Worm (Caenorhabditis elegans) whole organism, young adult: Measurements from ENCODE around the gene F31E8.4.

Experiments used
- B0336.3 ChIP-seq: fragments of 200-800 bp; sonication (Bioruptor generic); IDR thresholded peaks from 2 replicates; pipeline ENCODE4 v1.3.6; 2022; ENCODE audit warnings: missing genetic modification characterization, missing compliant biosample characterization
- C06A6.2 ChIP-seq: fragments of 200-800 bp; sonication (Bioruptor generic); conservative IDR thresholded peaks from 2 replicates; pipeline ENCODE4 v1.3.6; 2022; ENCODE audit warnings: missing genetic modification characterization, missing compliant biosample characterization
- F22D6.2 ChIP-seq: sonication (generic microtip); optimal IDR thresholded peaks from 2 replicates; lab custom pipeline; 2016; ENCODE audit warnings: mild to moderate bottlenecking, missing genetic modification characterization, missing compliant biosample characterization
- F23B12.7 ChIP-seq: sonication (generic microtip); optimal IDR thresholded peaks from 2 replicates; lab custom pipeline; 2017; ENCODE audit warnings: missing genetic modification characterization, mild to moderate bottlenecking, missing compliant biosample characterization, antibody characterized with exemption, moderate library complexity; ENCODE audit not compliant: insufficient read depth
- K11D2.4 ChIP-seq: fragments of 200-800 bp; sonication (Bioruptor generic); IDR thresholded peaks from 2 replicates; pipeline ENCODE4 v1.3.6; 2022; ENCODE audit warnings: missing genetic modification reagents, missing genetic modification characterization, missing compliant biosample characterization
- T07F8.4 ChIP-seq: sonication (generic microtip); optimal IDR thresholded peaks from 2 replicates; lab custom pipeline; 2016; ENCODE audit warnings: mild to moderate bottlenecking, missing genetic modification characterization, moderate library complexity, missing compliant biosample characterization
- Y95B8A.8 ChIP-seq: fragments of 200-800 bp; sonication (Bioruptor generic); IDR thresholded peaks from 2 replicates; pipeline ENCODE4 v1.3.6; 2022; ENCODE audit warnings: missing genetic modification reagents, missing genetic modification characterization, missing compliant biosample characterization
- akir-1 ChIP-seq: fragments of 200-800 bp; sonication (Bioruptor generic); optimal IDR thresholded peaks from 2 replicates; lab custom pipeline; 2018; ENCODE audit warnings: mild to moderate bottlenecking, missing genetic modification characterization, moderate library complexity, missing compliant biosample characterization
- atf-7 ChIP-seq: sonication (generic microtip); optimal IDR thresholded peaks from 2 replicates; lab custom pipeline; 2017; ENCODE audit warnings: mild to moderate bottlenecking, missing genetic modification characterization, missing compliant biosample characterization
- attf-5 ChIP-seq: fragments of 200-800 bp; sonication (Bioruptor generic); optimal IDR thresholded peaks from 2 replicates; lab custom pipeline; 2018; ENCODE audit warnings: mild to moderate bottlenecking, missing genetic modification characterization, missing compliant biosample characterization
- cebp-1 ChIP-seq, 2 experiments: fragments of 200-800 bp in 1 of 2; sonication (Bioruptor generic) in 1 of 2; sonication (generic microtip) in 1 of 2; IDR thresholded peaks in 1 of 2; optimal IDR thresholded peaks in 1 of 2; 2 replicates each; pipeline versions ENCODE4 v1.3.6 to Lab custom; 2017 to 2022; ENCODE audit warnings: missing compliant biosample characterization in 2 of 2, missing genetic modification characterization in 2 of 2, mild to moderate bottlenecking in 1 of 2, missing genetic modification reagents in 1 of 2, moderate library complexity in 1 of 2
- ceh-100 ChIP-seq: fragments of 200-800 bp; sonication (Bioruptor generic); IDR thresholded peaks from 2 replicates; pipeline ENCODE4 v1.3.6; 2022; ENCODE audit warnings: missing genetic modification reagents, missing genetic modification characterization, missing compliant biosample characterization
- ceh-27 ChIP-seq: fragments of 200-800 bp; sonication (Bioruptor generic); optimal IDR thresholded peaks from 2 replicates; lab custom pipeline; 2018; ENCODE audit warnings: mild to moderate bottlenecking, missing genetic modification characterization, moderate library complexity, missing compliant biosample characterization
- chd-7 ChIP-seq: sonication (generic microtip); optimal IDR thresholded peaks from 2 replicates; lab custom pipeline; 2016; ENCODE audit warnings: mild to moderate bottlenecking, missing genetic modification characterization, moderate library complexity, missing compliant biosample characterization
- die-1 ChIP-seq: sonication (generic microtip); optimal IDR thresholded peaks from 2 replicates; lab custom pipeline; 2016; ENCODE audit warnings: missing genotype, mild to moderate bottlenecking, missing genetic modification characterization, missing compliant biosample characterization
- dox-1 ChIP-seq: fragments of 200-800 bp; sonication (Bioruptor generic); IDR thresholded peaks from 2 replicates; pipeline ENCODE4 v1.3.6; 2022; ENCODE audit warnings: missing genetic modification reagents, missing genetic modification characterization, missing compliant biosample characterization
- egl-44 ChIP-seq: fragments of 200-800 bp; sonication (Bioruptor generic); IDR thresholded peaks from 2 replicates; pipeline ENCODE4 v1.3.6; 2022; ENCODE audit warnings: missing genetic modification reagents, missing genetic modification characterization, missing compliant biosample characterization
- ekl-4 ChIP-seq: fragments of 200-800 bp; sonication (Bioruptor generic); IDR thresholded peaks from 2 replicates; pipeline ENCODE4 v1.3.6; 2022; ENCODE audit warnings: missing genetic modification reagents, missing genetic modification characterization, missing compliant biosample characterization
- ets-4 ChIP-seq: fragments of 200-800 bp; sonication (Bioruptor generic); optimal IDR thresholded peaks from 2 replicates; lab custom pipeline; 2018; ENCODE audit warnings: mild to moderate bottlenecking, missing genetic modification characterization, missing compliant biosample characterization
- fkh-3 ChIP-seq: sonication (generic microtip); optimal IDR thresholded peaks from 2 replicates; lab custom pipeline; 2016; ENCODE audit warnings: mild to moderate bottlenecking, missing genetic modification characterization, missing compliant biosample characterization
- hmg-1.2 ChIP-seq: fragments of 200-800 bp; sonication (Bioruptor generic); IDR thresholded peaks from 2 replicates; pipeline ENCODE4 v1.3.6; 2022; ENCODE audit warnings: missing genetic modification reagents, missing genetic modification characterization, missing compliant biosample characterization
- let-526 ChIP-seq: fragments of 200-800 bp; sonication (Bioruptor generic); IDR thresholded peaks from 2 replicates; pipeline ENCODE4 v1.3.6; 2022; ENCODE audit warnings: missing genetic modification reagents, missing genetic modification characterization, missing compliant biosample characterization
- let-607 ChIP-seq, 2 experiments: fragments of 200-800 bp in 1 of 2; sonication (Bioruptor generic) in 1 of 2; sonication (generic microtip) in 1 of 2; optimal IDR thresholded peaks; 2 replicates each; lab custom pipeline; 2016 to 2018; ENCODE audit warnings: mild to moderate bottlenecking in 2 of 2, missing compliant biosample characterization in 2 of 2, missing genetic modification characterization in 2 of 2, moderate library complexity in 2 of 2, missing genotype in 1 of 2
- lin-26 ChIP-seq: fragments of 200-800 bp; sonication (Bioruptor generic); IDR thresholded peaks from 2 replicates; pipeline ENCODE4 v1.3.6; 2022; ENCODE audit warnings: missing genetic modification reagents, missing genetic modification characterization, missing compliant biosample characterization
- lin-40 ChIP-seq: sonication (generic microtip); optimal IDR thresholded peaks from 2 replicates; lab custom pipeline; 2016; ENCODE audit warnings: missing genetic modification characterization, mild to moderate bottlenecking, missing compliant biosample characterization, missing genotype, missing genetic modification reagents
- lin-54 ChIP-seq: fragments of 200-800 bp; sonication (Bioruptor generic); optimal IDR thresholded peaks from 2 replicates; lab custom pipeline; 2018; ENCODE audit warnings: mild to moderate bottlenecking, missing genetic modification characterization, missing compliant biosample characterization
- lsl-1 ChIP-seq: fragments of 200-800 bp; sonication (Bioruptor generic); optimal IDR thresholded peaks from 2 replicates; lab custom pipeline; 2018; ENCODE audit warnings: mild to moderate bottlenecking, missing genetic modification characterization, moderate library complexity, missing compliant biosample characterization
- madf-10 ChIP-seq: sonication (generic microtip); optimal IDR thresholded peaks from 2 replicates; lab custom pipeline; 2016; ENCODE audit warnings: mild to moderate bottlenecking, missing genetic modification characterization, missing compliant biosample characterization
- madf-3 ChIP-seq: fragments of 200-800 bp; sonication (Bioruptor generic); IDR thresholded peaks from 2 replicates; pipeline ENCODE4 v1.3.6; 2022; ENCODE audit warnings: missing genetic modification reagents, missing genetic modification characterization, missing compliant biosample characterization
- madf-6 ChIP-seq: fragments of 200-800 bp; sonication (Bioruptor generic); IDR thresholded peaks from 2 replicates; pipeline ENCODE4 v1.3.6; 2022; ENCODE audit warnings: missing genetic modification reagents, missing genetic modification characterization, missing compliant biosample characterization
- mcd-1 ChIP-seq: fragments of 200-800 bp; sonication (Bioruptor generic); IDR thresholded peaks from 2 replicates; pipeline ENCODE4 v1.3.6; 2022; ENCODE audit warnings: missing genetic modification reagents, missing genetic modification characterization, missing compliant biosample characterization
- mxl-1 ChIP-seq: sonication (generic microtip); optimal IDR thresholded peaks from 2 replicates; lab custom pipeline; 2016; ENCODE audit warnings: missing genetic modification characterization, missing compliant biosample characterization
- nfyb-1 ChIP-seq: fragments of 200-800 bp; sonication (Bioruptor generic); IDR thresholded peaks from 2 replicates; pipeline ENCODE4 v1.3.6; 2022; ENCODE audit warnings: missing genetic modification reagents, missing genetic modification characterization, missing compliant biosample characterization
- nhr-80 ChIP-seq: sonication (generic microtip); optimal IDR thresholded peaks from 2 replicates; lab custom pipeline; 2016; ENCODE audit warnings: missing genetic modification characterization, missing compliant biosample characterization
- nhr-90 ChIP-seq: sonication (generic microtip); optimal IDR thresholded peaks from 2 replicates; lab custom pipeline; 2016; ENCODE audit warnings: missing genotype, mild to moderate bottlenecking, missing genetic modification characterization, missing compliant biosample characterization
- sea-2 ChIP-seq: fragments of 200-800 bp; sonication (Bioruptor generic); IDR thresholded peaks from 2 replicates; pipeline ENCODE4 v1.3.6; 2022; ENCODE audit warnings: missing genetic modification characterization, missing compliant biosample characterization
- snpc-4 ChIP-seq, 5 experiments: fragments of 150-350 bp in 1 of 5; sonication (generic microtip) in 4 of 5; optimal IDR thresholded peaks; 2 replicates each; lab custom pipeline; 2014 to 2018; ENCODE audit warnings: missing genetic modification characterization in 5 of 5, missing biosample characterization in 3 of 5, antibody characterized with exemption in 2 of 5, mild to moderate bottlenecking in 2 of 5, missing compliant biosample characterization in 2 of 5, missing genotype in 2 of 5, moderate library complexity in 2 of 5, missing genetic modification reagents in 1 of 5
- somi-1 ChIP-seq: fragments of 200-800 bp; sonication (Bioruptor generic); optimal IDR thresholded peaks from 2 replicates; lab custom pipeline; 2018; ENCODE audit warnings: mild to moderate bottlenecking, missing genetic modification characterization, missing compliant biosample characterization
- sptf-2 ChIP-seq: fragments of 200-800 bp; sonication (Bioruptor generic); optimal IDR thresholded peaks from 2 replicates; lab custom pipeline; 2018; ENCODE audit warnings: mild to moderate bottlenecking, missing genetic modification characterization, missing compliant biosample characterization
- tbp1 ChIP-seq: fragments of 200-800 bp; sonication (Bioruptor generic); optimal IDR thresholded peaks from 2 replicates; lab custom pipeline; 2018; ENCODE audit warnings: mild to moderate bottlenecking, missing genetic modification characterization, missing compliant biosample characterization
- tlf-1 ChIP-seq: fragments of 200-800 bp; sonication (Bioruptor generic); optimal IDR thresholded peaks from 2 replicates; lab custom pipeline; 2018; ENCODE audit warnings: mild to moderate bottlenecking, missing genetic modification characterization, missing compliant biosample characterization
- zfh-2 ChIP-seq: fragments of 200-800 bp; sonication (Bioruptor generic); conservative IDR thresholded peaks from 2 replicates; pipeline ENCODE4 v1.3.6; 2022; ENCODE audit warnings: missing genetic modification reagents, missing genetic modification characterization, missing compliant biosample characterization
- ztf-22 ChIP-seq: fragments of 200-800 bp; sonication (Bioruptor generic); optimal IDR thresholded peaks from 2 replicates; lab custom pipeline; 2018; ENCODE audit warnings: mild to moderate bottlenecking, missing genetic modification characterization, moderate library complexity, missing compliant biosample characterization
- ztf-3 ChIP-seq: fragments of 200-800 bp; sonication (Bioruptor generic); optimal IDR thresholded peaks from 2 replicates; lab custom pipeline; 2018; ENCODE audit warnings: mild to moderate bottlenecking, missing genetic modification characterization, missing compliant biosample characterization

F31E8.4 gene

ce11 chrII:6843211-6843610, 43.3 kb upstream of the F31E8.4 start:
- TF ChIP-seq ceh-100: 0 out of 2 replicates have a peak, but pooled peaks have one; percentile 1
- no peak for TF ChIP-seq fkh-3 (tag; lab: Kevin White, UChicago)

DNA sequence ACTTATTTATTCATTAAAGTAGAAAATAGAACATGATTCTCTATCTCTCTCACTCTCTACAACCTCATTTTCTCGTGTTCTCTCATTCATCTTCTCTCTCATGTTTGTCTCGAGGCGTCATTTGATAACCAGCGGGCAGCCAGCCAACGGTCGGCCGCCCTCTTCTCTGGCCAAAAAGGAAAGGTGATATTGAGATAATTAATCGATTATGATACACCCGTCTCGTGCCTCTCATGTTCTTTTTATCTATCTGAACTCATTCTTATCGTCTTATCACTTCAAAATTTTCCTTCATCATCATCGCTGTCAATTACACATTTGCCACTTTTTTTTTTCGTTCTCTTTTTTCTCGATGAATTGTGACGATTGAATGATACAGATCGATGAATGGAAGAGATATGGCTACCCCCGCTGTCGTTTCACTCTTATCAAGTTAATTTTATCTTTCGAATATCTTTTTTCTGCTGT, 42.7 kb upstream of the F31E8.4 start:
- TF ChIP-seq ztf-22 (peak; percentile 95), somi-1 (GFP tag; lab: Kevin White, UChicago) (peak; percentile 85), madf-6 (GFP tag; lab: Robert Waterston, UW) (no peak), B0336.3 (peak; percentile 92), let-607 (tag; optimal IDR thresholded peaks at IDR 0.05; lab: Kevin White, UChicago) (peak; percentile 42 to 84), atf-7 (tag; lab: Kevin White, UChicago) (peak; percentile 95), lin-54 (GFP tag; lab: Kevin White, UChicago) (peak; percentile 13), F23B12.7 (tag; lab: Kevin White, UChicago) (peak; percentile 5), lin-26 (GFP tag; lab: Robert Waterston, UW) (0 out of 2 replicates have a peak, but pooled peaks have one; percentile 16), nhr-90 (tag; lab: Kevin White, UChicago) (peak; percentile 77), mxl-1 (tag; lab: Kevin White, UChicago) (no peak), sea-2 (GFP tag; lab: Robert Waterston, UW) (no peak), T07F8.4 (no peak), Y95B8A.8 (0 out of 2 replicates have a peak, but pooled peaks have one; percentile 30), ceh-100 (0 out of 2 replicates have a peak, but pooled peaks have one; percentile 17), tlf-1 (GFP tag; lab: Kevin White, UChicago) (peak; percentile 58), lsl-1 (GFP tag; lab: Kevin White, UChicago) (no peak), nhr-80 (tag; lab: Kevin White, UChicago) (peak; percentile 100), ets-4 (GFP tag; lab: Kevin White, UChicago) (peak; percentile 79), snpc-4 (GFP tag; optimal IDR thresholded peaks at IDR 0.05; lab: Kevin White, UChicago) (no peak), snpc-4 (tag; optimal IDR thresholded peaks at IDR 0.05; lab: Kevin White, UChicago) (peak; percentile 67 to 88 (median 68)), K11D2.4 (GFP tag; lab: Robert Waterston, UW) (peak; percentile 51), madf-3 (GFP tag; lab: Robert Waterston, UW) (no peak), tbp1 (GFP tag; lab: Kevin White, UChicago) (peak; percentile 47), C06A6.2 (GFP tag; lab: Robert Waterston, UW) (peak; percentile 74), ztf-3 (GFP tag; lab: Kevin White, UChicago) (peak; percentile 28), lin-40 (tag; lab: Kevin White, UChicago) (peak; percentile 88), nfyb-1 (peak; percentile 76), die-1 (tag; lab: Kevin White, UChicago) (peak; percentile 60), F22D6.2 (tag; lab: Kevin White, UChicago) (peak; percentile 73), akir-1 (GFP tag; lab: Kevin White, UChicago) (no peak), dox-1 (GFP tag; lab: Robert Waterston, UW) (peak; percentile 88), hmg-1.2 (GFP tag; lab: Robert Waterston, UW) (peak; percentile 30; the same call in 1 of the 2 replicates), let-526 (GFP tag; lab: Robert Waterston, UW) (no peak), chd-7 (peak; percentile 78), mcd-1 (GFP tag; lab: Robert Waterston, UW) (peak; percentile 53), ekl-4 (GFP tag; lab: Robert Waterston, UW) (peak; percentile 69; the same call in 1 of the 2 replicates), fkh-3 (tag; lab: Kevin White, UChicago) (no peak), madf-10 (tag; lab: Kevin White, UChicago) (peak; percentile 79), zfh-2 (GFP tag; lab: Robert Waterston, UW) (peak; percentile 62; the same call in 1 of the 2 replicates), ceh-27 (GFP tag; lab: Kevin White, UChicago) (peak; percentile 59), cebp-1 (GFP tag; IDR thresholded peaks at IDR 0.05; lab: Robert Waterston, UW) (no peak), cebp-1 (tag; optimal IDR thresholded peaks at IDR 0.05; lab: Kevin White, UChicago) (peak; percentile 79), egl-44 (GFP tag; lab: Robert Waterston, UW) (peak; percentile 46; the same call in 1 of the 2 replicates), sptf-2 (GFP tag; lab: Kevin White, UChicago) (peak; percentile 57), attf-5 (GFP tag; lab: Kevin White, UChicago) (peak; percentile 76)
